Fruit fly (Drosophila melanogaster) Kc167 (cell line): ENCODE data around the gene CG9132.

ENCODE experiments used
- Myc ChIP-seq: fragments of >200 bp; optimal IDR thresholded peaks from 2 replicates; lab custom pipeline; 2017; ENCODE audit warnings: missing external identifiers
- insv ChIP-seq: fragments of >200 bp; optimal IDR thresholded peaks from 3 replicates; lab custom pipeline; 2018; ENCODE audit warnings: missing external identifiers
- psq ChIP-seq: fragments of >200 bp; optimal IDR thresholded peaks from 2 replicates; lab custom pipeline; 2017; ENCODE audit warnings: missing external identifiers
- ttk ChIP-seq: sonication (Bioruptor generic); optimal IDR thresholded peaks from 2 replicates; lab custom pipeline; 2017; ENCODE audit warnings: missing external identifiers

DNA sequence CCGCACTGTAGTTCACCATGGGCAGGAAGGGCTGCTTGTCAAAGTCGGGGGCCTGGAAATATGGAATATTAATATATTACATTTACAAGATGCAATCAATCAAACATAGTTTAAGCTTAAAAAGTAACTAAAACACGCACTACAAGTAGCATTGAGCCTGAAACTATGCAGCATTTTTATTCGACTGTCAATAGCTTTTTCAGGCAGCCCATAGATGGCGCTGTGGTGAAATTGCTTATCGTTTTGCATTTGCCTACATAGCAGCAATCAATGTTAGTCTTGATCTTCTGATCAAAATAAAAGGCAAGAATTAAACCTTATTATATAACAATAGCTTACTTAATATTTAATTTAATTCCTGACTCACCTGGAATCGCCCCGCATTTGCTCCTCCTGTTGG is 46.1 kb upstream of the CG9132 start:
- no peak for TF ChIP-seq psq (lab: Kevin White, UChicago)
- no peak for TF ChIP-seq ttk
- TF ChIP-seq insv (lab: Kevin White, UChicago): no peak
- no peak for TF ChIP-seq Myc (lab: Kevin White, UChicago)
